Worm (Caenorhabditis elegans): Measurements from ENCODE around the gene ceh-100.

- no peak for TF ChIP-seq nhr-237 (tag; optimal IDR thresholded peaks at IDR 0.05)
- no peak for TF ChIP-seq ces-1 (GFP tag; optimal IDR thresholded peaks at IDR 0.05)
- TF ChIP-seq ztf-11 (tag; optimal IDR thresholded peaks at IDR 0.05): no peak
Observed at ce11 chrII:12573541-12573940, 29.9 kb downstream of the ceh-100 start, which contains the start of gene Y38E10A.2.

Data from whole organism, L4 larva.